Worm (Caenorhabditis elegans) whole organism, early embryonic: ENCODE data around the gene oac-54.

Source experiments
- B0310.2 ChIP-seq: sonication (generic microtip); optimal IDR thresholded peaks from 2 replicates; lab custom pipeline; 2016; ENCODE audit warnings: mild to moderate bottlenecking, missing genetic modification characterization, missing compliant biosample characterization
- aly-1 ChIP-seq: sonication (generic microtip); optimal IDR thresholded peaks from 2 replicates; lab custom pipeline; 2016; ENCODE audit warnings: missing genetic modification characterization, missing compliant biosample characterization
- ama-1 ChIP-seq: fragments of 150-350 bp; optimal IDR thresholded peaks from 2 replicates; lab custom pipeline; 2014
- ceh-36 ChIP-seq: sonication (generic microtip); optimal IDR thresholded peaks from 2 replicates; lab custom pipeline; 2016; ENCODE audit warnings: missing genetic modification characterization, inconsistent platforms, missing compliant biosample characterization
- ets-7 ChIP-seq: sonication (generic microtip); optimal IDR thresholded peaks from 2 replicates; lab custom pipeline; 2016; ENCODE audit warnings: missing genotype, missing genetic modification characterization, missing compliant biosample characterization
- flt-1 ChIP-seq: fragments of 200-800 bp; sonication (Bioruptor generic); IDR thresholded peaks from 2 replicates; pipeline ENCODE4 v1.3.6; 2022; ENCODE audit warnings: missing genetic modification characterization, missing compliant biosample characterization
- hnd-1 ChIP-seq: sonication (generic microtip); optimal IDR thresholded peaks from 2 replicates; lab custom pipeline; 2016; ENCODE audit warnings: missing genetic modification characterization, missing compliant biosample characterization

- TF ChIP-seq aly-1 (tag; lab: Kevin White, UChicago) (no peak), B0310.2 (no peak), ets-7 (tag; lab: Kevin White, UChicago) (no peak), ama-1 (lab: Kevin White, UChicago) (no peak), hnd-1 (no peak), flt-1 (no peak), ceh-36 (tag; lab: Kevin White, UChicago) (no peak)
Observed at ce11 chrII:9124353-9124752, 33.6 kb upstream of the oac-54 start.
